Worm (Caenorhabditis elegans) whole organism, L3 larva: Measurements from ENCODE around the gene clec-224.

ENCODE experiments used
- daf-12 ChIP-seq: fragments of 150-350 bp; optimal IDR thresholded peaks from 2 replicates; lab custom pipeline; 2014; ENCODE audit warnings: missing biosample characterization, missing genetic modification reagents, missing genetic modification characterization
- elt-3 ChIP-seq, 3 experiments: fragments of 150-350 bp in 1 of 3; sonication (generic microtip) in 2 of 3; optimal IDR thresholded peaks; 2 replicates in 2 of 3; 4 replicates in 1 of 3; lab custom pipeline; 2014 to 2017; ENCODE audit warnings: missing biosample characterization in 3 of 3, missing genetic modification characterization in 3 of 3
- lin-39 ChIP-seq: fragments of 150-350 bp; optimal IDR thresholded peaks from 2 replicates; lab custom pipeline; 2018; ENCODE audit warnings: missing biosample characterization, missing genetic modification reagents, missing genetic modification characterization
- mml-1 ChIP-seq: fragments of 150-350 bp; sonication (generic microtip); optimal IDR thresholded peaks from 3 replicates; lab custom pipeline; 2014; ENCODE audit warnings: missing biosample characterization, missing genetic modification characterization
- nhr-77 ChIP-seq: fragments of 150-350 bp; optimal IDR thresholded peaks from 2 replicates; lab custom pipeline; 2014; ENCODE audit warnings: missing biosample characterization, missing genetic modification characterization
- skn-1 ChIP-seq: fragments of 150-350 bp; optimal IDR thresholded peaks from 2 replicates; lab custom pipeline; 2014; ENCODE audit warnings: missing biosample characterization, missing genetic modification characterization
- snpc-4 ChIP-seq: fragments of 150-350 bp; optimal IDR thresholded peaks from 2 replicates; lab custom pipeline; 2014; ENCODE audit warnings: missing biosample characterization, missing genetic modification characterization
- unc-39 ChIP-seq: sonication (generic microtip); optimal IDR thresholded peaks from 4 replicates; lab custom pipeline; 2017; ENCODE audit warnings: missing biosample characterization, missing genetic modification characterization
- unc-62 ChIP-seq: fragments of 150-350 bp; sonication (generic microtip); optimal IDR thresholded peaks from 4 replicates; lab custom pipeline; 2014; ENCODE audit warnings: missing biosample characterization, missing genetic modification reagents, missing genetic modification characterization
- ztf-11 ChIP-seq: fragments of 150-350 bp; optimal IDR thresholded peaks from 2 replicates; lab custom pipeline; 2014; ENCODE audit warnings: missing biosample characterization, missing genetic modification characterization

ce11 chrV:12188830-12189229 lies 9.6 kb upstream of the clec-224 start:
- TF ChIP-seq ztf-11 (tag; lab: Kevin White, UChicago) (no peak), skn-1 (tag; lab: Kevin White, UChicago) (no peak), nhr-77 (no peak), unc-39 (no peak), lin-39 (tag; lab: Kevin White, UChicago) (no peak), snpc-4 (tag; lab: Kevin White, UChicago) (no peak), unc-62 (no peak), mml-1 (no peak), elt-3 (tag; optimal IDR thresholded peaks at IDR 0.05; lab: Kevin White, UChicago) (no peak), daf-12 (tag; lab: Kevin White, UChicago) (no peak)
